Worm (Caenorhabditis elegans): ENCODE measurements around the gene K08H2.3.

ce11 chrX:13284618-13285017 is 47.4 kb downstream of the K08H2.3 start:
- TF ChIP-seq fos-1 (tag; optimal IDR thresholded peaks at IDR 0.05) (no peak), ztf-11 (tag; optimal IDR thresholded peaks at IDR 0.05) (no peak), zag-1 (tag; optimal IDR thresholded peaks at IDR 0.05) (no peak), php-3 (GFP tag; IDR thresholded peaks at IDR 0.05) (no peak), pha-4 (GFP tag; IDR thresholded peaks at IDR 0.05) (peak; percentile 73), pha-4 (tag; optimal IDR thresholded peaks at IDR 0.05) (no peak), lin-13 (GFP tag; optimal IDR thresholded peaks at IDR 0.05) (no peak), dve-1 (tag; optimal IDR thresholded peaks at IDR 0.05; ENCODE audit: insufficient read depth) (no peak), snpc-4 (tag; optimal IDR thresholded peaks at IDR 0.05) (no peak), lin-39 (tag; optimal IDR thresholded peaks at IDR 0.05) (no peak), hlh-30 (tag; optimal IDR thresholded peaks at IDR 0.05; ENCODE audit: insufficient read depth) (no peak), ces-1 (GFP tag; optimal IDR thresholded peaks at IDR 0.05) (no peak), tag-97 (GFP tag; IDR thresholded peaks at IDR 0.05) (no peak), daf-12 (tag; optimal IDR thresholded peaks at IDR 0.05) (no peak)
